Worm (Caenorhabditis elegans) whole organism, mixed stage, embryonic: Measurements from ENCODE around the gene C44B9.3.

Experiments
- bed-3 ChIP-seq: fragments of 200-800 bp; sonication (Bioruptor generic); optimal IDR thresholded peaks from 3 replicates; lab custom pipeline; 2018; ENCODE audit warnings: mild to moderate bottlenecking, missing genetic modification characterization, moderate library complexity, missing compliant biosample characterization
- blmp-1 ChIP-seq: fragments of 150-350 bp; optimal IDR thresholded peaks from 2 replicates; lab custom pipeline; 2014; ENCODE audit warnings: missing biosample characterization, missing genetic modification characterization
- ceh-39 ChIP-seq: fragments of 150-350 bp; optimal IDR thresholded peaks from 2 replicates; lab custom pipeline; 2014; ENCODE audit warnings: missing biosample characterization, missing genetic modification characterization
- ceh-43 ChIP-seq: fragments of 200-800 bp; sonication (Bioruptor generic); optimal IDR thresholded peaks from 2 replicates; lab custom pipeline; 2018; ENCODE audit warnings: mild to moderate bottlenecking, missing genetic modification characterization, moderate library complexity, missing compliant biosample characterization
- ceh-83 ChIP-seq: fragments of 200-800 bp; sonication (Bioruptor generic); optimal IDR thresholded peaks from 2 replicates; lab custom pipeline; 2018; ENCODE audit warnings: mild to moderate bottlenecking, missing genetic modification characterization, missing compliant biosample characterization
- ces-1 ChIP-seq: fragments of 150-350 bp; optimal IDR thresholded peaks from 2 replicates; lab custom pipeline; 2014; ENCODE audit warnings: missing biosample characterization, missing genetic modification reagents, missing genetic modification characterization
- cnd-1 ChIP-seq: fragments of 200-800 bp; sonication (Bioruptor generic); optimal IDR thresholded peaks from 2 replicates; lab custom pipeline; 2018; ENCODE audit warnings: mild to moderate bottlenecking, missing genetic modification characterization, missing compliant biosample characterization
- drap-1 ChIP-seq: fragments of 200-800 bp; sonication (Bioruptor generic); optimal IDR thresholded peaks from 3 replicates; lab custom pipeline; 2018; ENCODE audit warnings: mild to moderate bottlenecking, missing genetic modification characterization, missing compliant biosample characterization
- elt-3 ChIP-seq: fragments of 150-350 bp; optimal IDR thresholded peaks from 2 replicates; lab custom pipeline; 2014; ENCODE audit warnings: missing biosample characterization, missing genetic modification characterization
- hlh-1 ChIP-seq: fragments of 150-350 bp; optimal IDR thresholded peaks from 2 replicates; lab custom pipeline; 2014; ENCODE audit warnings: missing biosample characterization, missing genetic modification reagents, missing genetic modification characterization
- lin-13 ChIP-seq: fragments of 150-350 bp; optimal IDR thresholded peaks from 2 replicates; lab custom pipeline; 2014; ENCODE audit warnings: missing biosample characterization, missing genetic modification characterization
- lin-32 ChIP-seq: fragments of 200-800 bp; sonication (Bioruptor generic); optimal IDR thresholded peaks from 2 replicates; lab custom pipeline; 2018; ENCODE audit warnings: mild to moderate bottlenecking, missing genetic modification characterization, missing compliant biosample characterization
- lsy-2 ChIP-seq: fragments of 150-350 bp; optimal IDR thresholded peaks from 2 replicates; lab custom pipeline; 2014; ENCODE audit warnings: missing biosample characterization, missing genetic modification characterization
- mep-1 ChIP-seq: fragments of 150-350 bp; optimal IDR thresholded peaks from 2 replicates; lab custom pipeline; 2017; ENCODE audit warnings: missing biosample characterization, missing genetic modification reagents, missing genetic modification characterization, inconsistent platforms
- mls-2 ChIP-seq: sonication (generic microtip); optimal IDR thresholded peaks from 2 replicates; lab custom pipeline; 2016; ENCODE audit warnings: mild to moderate bottlenecking, missing genetic modification characterization, moderate library complexity, missing compliant biosample characterization
- nhr-12 ChIP-seq: fragments of 150-350 bp; optimal IDR thresholded peaks from 2 replicates; lab custom pipeline; 2014; ENCODE audit warnings: missing biosample characterization, missing genetic modification characterization
- nhr-237 ChIP-seq: fragments of 150-350 bp; optimal IDR thresholded peaks from 2 replicates; lab custom pipeline; 2014; ENCODE audit warnings: missing biosample characterization, missing genetic modification characterization
- nhr-28 ChIP-seq: fragments of 150-350 bp; optimal IDR thresholded peaks from 2 replicates; lab custom pipeline; 2014; ENCODE audit warnings: missing biosample characterization, missing genetic modification characterization
- nhr-76 ChIP-seq: sonication (generic microtip); optimal IDR thresholded peaks from 2 replicates; lab custom pipeline; 2017; ENCODE audit warnings: missing biosample characterization, missing genetic modification characterization
- pha-4 ChIP-seq: fragments of 150-350 bp; optimal IDR thresholded peaks from 2 replicates; lab custom pipeline; 2018; ENCODE audit warnings: missing biosample characterization, missing genetic modification reagents, missing genetic modification characterization
- sem-2 ChIP-seq: fragments of 200-800 bp; sonication (Bioruptor generic); optimal IDR thresholded peaks from 2 replicates; lab custom pipeline; 2018; ENCODE audit warnings: mild to moderate bottlenecking, missing genetic modification characterization, missing compliant biosample characterization
- snpc-4 ChIP-seq: fragments of 150-350 bp; optimal IDR thresholded peaks from 2 replicates; lab custom pipeline; 2014; ENCODE audit warnings: missing biosample characterization, missing genetic modification characterization
- sptf-1 ChIP-seq: sonication (generic microtip); optimal IDR thresholded peaks from 2 replicates; lab custom pipeline; 2017; ENCODE audit warnings: mild to moderate bottlenecking, missing genetic modification characterization, moderate library complexity, missing compliant biosample characterization
- tbx-8 ChIP-seq: fragments of 200-800 bp; sonication (Bioruptor generic); optimal IDR thresholded peaks from 2 replicates; lab custom pipeline; 2018; ENCODE audit warnings: mild to moderate bottlenecking, missing genetic modification characterization, moderate library complexity, missing compliant biosample characterization
- unc-120 ChIP-seq: sonication (generic microtip); optimal IDR thresholded peaks from 2 replicates; lab custom pipeline; 2017; ENCODE audit warnings: missing genetic modification characterization, missing compliant biosample characterization; ENCODE audit not compliant: poor library complexity, severe bottlenecking
- unc-62 ChIP-seq: fragments of 150-350 bp; optimal IDR thresholded peaks from 2 replicates; lab custom pipeline; 2014; ENCODE audit warnings: missing biosample characterization, missing genetic modification reagents, missing genetic modification characterization
- zip-8 ChIP-seq: fragments of 150-350 bp; optimal IDR thresholded peaks from 2 replicates; lab custom pipeline; 2014; ENCODE audit warnings: missing biosample characterization, missing genetic modification characterization
- ztf-11 ChIP-seq: fragments of 150-350 bp; optimal IDR thresholded peaks from 2 replicates; lab custom pipeline; 2014; ENCODE audit warnings: missing biosample characterization, missing genetic modification characterization

C44B9.3 gene

DNA sequence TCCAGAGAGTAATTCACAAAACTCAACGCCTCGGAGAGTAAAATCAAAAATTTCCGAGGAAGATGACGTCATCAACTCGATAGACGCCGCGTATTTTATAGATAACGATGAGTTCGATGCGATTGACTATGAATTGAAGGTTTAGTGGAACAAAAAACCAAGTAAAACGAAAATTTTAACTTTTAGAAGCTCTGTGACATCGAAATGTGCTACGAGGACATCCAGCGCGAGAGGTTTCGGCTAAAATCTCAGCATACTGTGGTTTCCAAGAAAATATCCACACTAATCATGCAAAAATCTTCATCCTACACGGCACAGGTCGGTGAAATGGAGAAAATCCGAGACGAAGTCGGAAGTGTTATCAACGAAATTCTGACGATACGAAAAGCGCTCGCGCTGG, 10.4 kb downstream of the C44B9.3 start:
- TF ChIP-seq zip-8 (tag; lab: Kevin White, UChicago) (peak; percentile 49), ztf-11 (no peak)

DNA sequence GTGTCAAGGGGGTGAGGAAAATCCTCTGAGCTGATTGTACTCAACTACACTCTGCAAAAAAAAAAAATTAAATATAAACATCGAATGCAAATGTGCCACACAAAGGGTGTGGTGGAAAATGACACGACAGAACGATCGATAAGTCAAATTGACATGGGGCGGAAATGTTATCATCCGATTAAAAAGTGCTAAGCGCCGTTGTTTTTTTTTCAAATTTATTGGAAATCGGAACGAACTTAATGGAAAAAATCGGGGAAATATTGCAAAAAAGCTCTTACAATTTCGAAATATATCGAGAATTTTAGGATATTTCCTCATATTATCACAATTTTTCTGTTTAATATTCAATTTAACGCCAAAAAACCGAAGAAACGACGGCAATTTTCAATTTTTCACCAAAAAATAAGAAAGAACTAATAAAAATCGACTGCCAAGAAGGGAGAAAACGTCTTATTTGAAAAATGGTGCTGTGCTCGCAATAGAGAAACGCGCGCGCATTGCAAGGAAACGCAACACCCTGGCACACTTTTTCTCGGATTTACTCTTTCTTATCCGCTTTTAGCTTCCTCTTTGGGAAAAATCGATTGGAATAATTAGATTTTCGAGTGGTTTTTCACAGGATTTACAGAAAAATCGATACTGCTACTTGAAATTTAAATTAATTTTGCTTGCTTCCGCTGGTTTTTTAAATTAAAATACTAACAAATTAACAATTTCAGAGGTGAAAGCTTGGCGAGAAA, 11.2 kb downstream of the C44B9.3 start, which contains the start of the genes cey-4 and vps-50:
Gene cey-4, minus strand, starts transcription at position 51 of the 740 bp plus-strand sequence.
Gene vps-50, plus strand, starts transcription at position 541 of the 740 bp plus-strand sequence.
- TF ChIP-seq sem-2 (no peak), ceh-43 (GFP tag; lab: Kevin White, UChicago) (no peak), tbx-8 (GFP tag; lab: Kevin White, UChicago) (no peak), mep-1 (peak; percentile 44), hlh-1 (tag; lab: Kevin White, UChicago) (peak; percentile 7), ztf-11 (no peak), cnd-1 (tag; lab: Kevin White, UChicago) (no peak), unc-120 (tag; lab: Kevin White, UChicago) (peak; percentile 74), ceh-39 (tag; lab: Kevin White, UChicago) (no peak), nhr-28 (no peak), nhr-237 (no peak), sptf-1 (tag; lab: Kevin White, UChicago) (peak; percentile 23), ces-1 (GFP tag; lab: Kevin White, UChicago) (peak; percentile 92), lsy-2 (tag; lab: Kevin White, UChicago) (peak; percentile 9), bed-3 (GFP tag; lab: Kevin White, UChicago) (no peak)

DNA sequence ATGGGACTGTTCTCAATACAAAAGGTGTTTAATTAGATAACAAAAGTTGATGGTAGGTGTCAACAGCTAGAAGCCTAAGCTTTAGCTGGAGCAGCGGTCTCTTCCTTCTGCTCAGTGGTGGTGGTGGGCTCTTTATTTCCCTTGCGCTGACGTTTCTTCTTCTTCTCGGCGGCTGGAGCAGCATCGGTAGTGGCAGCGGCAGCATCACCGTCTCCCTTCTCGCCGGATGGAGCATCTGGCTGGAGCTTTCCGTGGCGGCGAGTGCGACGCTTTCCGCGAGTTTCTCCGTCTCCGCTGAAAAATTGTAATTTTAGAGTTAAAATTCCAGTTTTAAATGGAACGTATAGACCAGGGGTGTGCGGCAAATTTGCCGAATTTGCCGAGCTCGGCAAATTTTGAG, 12.9 kb downstream of the C44B9.3 start:
- no peak for TF ChIP-seq tbx-8 (GFP tag; lab: Kevin White, UChicago)
- no peak for TF ChIP-seq zip-8 (tag; lab: Kevin White, UChicago)
- TF ChIP-seq pha-4 = no peak
- TF ChIP-seq ces-1 (GFP tag; lab: Kevin White, UChicago) = no peak
- no peak for TF ChIP-seq unc-120 (tag; lab: Kevin White, UChicago)
- TF ChIP-seq cnd-1 (tag; lab: Kevin White, UChicago) = no peak
- TF ChIP-seq, all 35 proteins: peak for 0

DNA sequence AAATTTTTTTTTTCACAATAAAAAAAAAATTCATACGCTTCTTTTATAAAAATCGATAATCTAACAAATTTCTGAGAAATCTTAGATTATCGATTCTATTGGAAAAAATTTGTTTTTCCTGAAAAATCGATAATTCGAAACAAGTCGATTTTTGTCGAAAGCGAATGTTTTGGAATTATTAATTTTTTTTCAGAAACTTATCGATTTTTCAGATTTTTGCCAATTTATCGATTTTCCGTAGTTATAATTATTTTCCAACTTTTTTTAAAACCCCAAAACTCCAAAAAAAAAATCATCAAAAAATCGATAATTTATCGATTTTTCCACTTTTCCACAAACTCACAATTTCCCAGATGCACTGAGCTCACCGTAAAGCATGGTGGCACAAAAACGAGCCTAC, 18.6 kb downstream of the C44B9.3 start:
- TF ChIP-seq nhr-76 (tag; lab: Kevin White, UChicago) = no peak
- no peak for TF ChIP-seq elt-3 (tag; lab: Kevin White, UChicago)
- TF ChIP-seq snpc-4 (tag; lab: Kevin White, UChicago) = no peak
- no peak for TF ChIP-seq lin-13 (tag; lab: Kevin White, UChicago)
- no peak for TF ChIP-seq ceh-83
- no peak for TF ChIP-seq unc-120 (tag; lab: Kevin White, UChicago)
- TF ChIP-seq ces-1 (GFP tag; lab: Kevin White, UChicago) = no peak
- TF ChIP-seq nhr-28 = no peak
- TF ChIP-seq sem-2 = no peak
- no peak for TF ChIP-seq zip-8 (tag; lab: Kevin White, UChicago)
- TF ChIP-seq, all 35 proteins: peak for 0

DNA sequence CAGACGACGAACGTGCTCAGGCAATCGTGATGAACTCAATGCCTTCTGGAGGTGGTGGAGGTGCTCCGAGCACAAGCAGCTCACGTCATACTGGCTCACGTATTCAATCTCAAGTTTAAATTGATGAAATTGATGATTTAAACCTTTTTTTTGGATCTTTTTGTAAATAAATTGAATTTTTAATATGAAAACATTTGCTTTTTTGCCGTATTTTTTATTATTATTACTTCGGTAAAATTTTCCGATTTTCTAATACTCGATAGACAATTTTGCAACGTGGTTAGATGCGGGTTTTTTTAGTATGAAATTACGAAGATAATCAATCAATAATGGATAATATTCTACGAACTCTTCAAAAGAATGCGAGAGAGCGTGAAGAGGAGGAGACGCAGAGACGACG, 22.0 kb downstream of the C44B9.3 start, which contains the start of gene oxi-1:
Gene oxi-1, plus strand, starts transcription at position 301 of the 400 bp plus-strand sequence.
- TF ChIP-seq ztf-11 = no peak
- TF ChIP-seq unc-120 (tag; lab: Kevin White, UChicago) = no peak
- TF ChIP-seq cnd-1 (tag; lab: Kevin White, UChicago) = no peak
- no peak for TF ChIP-seq snpc-4 (tag; lab: Kevin White, UChicago)
- no peak for TF ChIP-seq nhr-28
- TF ChIP-seq elt-3 (tag; lab: Kevin White, UChicago) = no peak
- TF ChIP-seq bed-3 (GFP tag; lab: Kevin White, UChicago) = no peak
- no peak for TF ChIP-seq ces-1 (GFP tag; lab: Kevin White, UChicago)
- no peak for TF ChIP-seq unc-62 (GFP tag; lab: Kevin White, UChicago)
- no peak for TF ChIP-seq nhr-76 (tag; lab: Kevin White, UChicago)
- TF ChIP-seq zip-8 (tag; lab: Kevin White, UChicago) = no peak
- no peak for TF ChIP-seq sem-2
- TF ChIP-seq blmp-1 (tag; lab: Kevin White, UChicago) = no peak
- TF ChIP-seq ceh-43 (GFP tag; lab: Kevin White, UChicago) = no peak
- no peak for TF ChIP-seq mls-2 (tag; lab: Kevin White, UChicago)
- no peak for TF ChIP-seq ceh-83

DNA sequence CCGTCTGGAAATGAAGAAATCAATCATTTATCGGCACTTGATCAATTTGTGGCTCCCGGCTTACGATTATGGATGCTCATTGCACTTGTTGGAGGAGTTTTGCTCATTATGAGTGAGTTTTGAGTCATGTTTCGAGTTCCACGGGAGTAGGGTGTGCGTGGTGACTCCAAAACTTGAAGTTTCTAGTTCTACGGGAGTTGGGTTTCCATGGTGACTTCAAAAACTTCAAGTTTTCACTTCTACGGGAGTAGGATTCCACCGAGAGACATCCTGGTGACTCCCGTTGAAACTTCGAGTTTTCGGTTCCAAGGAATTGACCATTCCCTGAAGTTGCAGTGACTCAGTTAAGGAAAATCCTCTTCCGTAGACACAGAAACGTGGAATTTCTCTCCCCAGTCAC, 23.2 kb downstream of the C44B9.3 start:
- TF ChIP-seq sptf-1 (tag; lab: Kevin White, UChicago) (peak; percentile 51), cnd-1 (tag; lab: Kevin White, UChicago) (peak; percentile 77), mep-1 (no peak), bed-3 (GFP tag; lab: Kevin White, UChicago) (peak; percentile 35), zip-8 (tag; lab: Kevin White, UChicago) (no peak), mls-2 (tag; lab: Kevin White, UChicago) (peak; percentile 26), drap-1 (GFP tag; lab: Kevin White, UChicago) (peak; percentile 33), ceh-83 (peak; percentile 68), snpc-4 (tag; lab: Kevin White, UChicago) (no peak), lin-32 (peak; percentile 53), nhr-12 (tag; lab: Kevin White, UChicago) (no peak)
